Fruit fly (Drosophila melanogaster) whole organism, embryonic: ENCODE results near the gene Ssl2.

Source experiments
- ATbp ChIP-seq: fragments of 200-800 bp; sonication (Bioruptor generic); optimal IDR thresholded peaks from 2 replicates; lab custom pipeline; 2017; ENCODE audit warnings: missing biosample characterization, mild to moderate bottlenecking, missing genetic modification characterization, missing genetic modification reagents
- Abd-B ChIP-seq: fragments of 200-800 bp; sonication (Bioruptor generic); optimal IDR thresholded peaks from 2 replicates; lab custom pipeline; 2018; ENCODE audit warnings: missing biosample characterization, mild to moderate bottlenecking, missing genetic modification characterization, moderate library complexity
- CG11398 ChIP-seq: fragments of 200-800 bp; sonication (Bioruptor generic); optimal IDR thresholded peaks from 2 replicates; lab custom pipeline; 2016; ENCODE audit warnings: missing biosample characterization, missing genetic modification characterization
- CG12071 ChIP-seq: fragments of 200-800 bp; sonication (Bioruptor generic); optimal IDR thresholded peaks from 3 replicates; lab custom pipeline; 2018; ENCODE audit warnings: missing biosample characterization, mild to moderate bottlenecking, missing genetic modification characterization
- CG13894 ChIP-seq: fragments of 200-800 bp; sonication (Bioruptor generic); optimal IDR thresholded peaks from 3 replicates; lab custom pipeline; 2018; ENCODE audit warnings: missing biosample characterization, mild to moderate bottlenecking, missing genetic modification characterization, moderate library complexity
- CG14667 ChIP-seq: fragments of 200-800 bp; sonication (Bioruptor generic); IDR thresholded peaks from 2 replicates; pipeline ENCODE4 v1.3.6; 2022; ENCODE audit warnings: missing biosample characterization, missing genetic modification characterization
- CG15479 ChIP-seq: fragments of 200-800 bp; sonication (Bioruptor generic); optimal IDR thresholded peaks from 3 replicates; lab custom pipeline; 2019; ENCODE audit warnings: missing biosample characterization, mild to moderate bottlenecking, missing genetic modification characterization, moderate library complexity
- CG15696 ChIP-seq: fragments of 200-800 bp; sonication (Bioruptor generic); optimal IDR thresholded peaks from 2 replicates; lab custom pipeline; 2019; ENCODE audit warnings: missing biosample characterization, mild to moderate bottlenecking, missing genetic modification characterization, moderate library complexity
- CG1603 ChIP-seq: fragments of 200-800 bp; sonication (Bioruptor generic); optimal IDR thresholded peaks from 2 replicates; lab custom pipeline; 2019; ENCODE audit warnings: missing biosample characterization, mild to moderate bottlenecking, missing genetic modification characterization, moderate library complexity
- CG17328 ChIP-seq: fragments of 200-800 bp; sonication (Bioruptor generic); IDR thresholded peaks from 2 replicates; pipeline ENCODE4 v1.3.6; 2022; ENCODE audit warnings: missing biosample characterization, missing genetic modification characterization
- CG17385 ChIP-seq: fragments of 200-800 bp; sonication (Bioruptor generic); optimal IDR thresholded peaks from 3 replicates; lab custom pipeline; 2018; ENCODE audit warnings: missing biosample characterization, mild to moderate bottlenecking, missing genetic modification characterization
- CG17568 ChIP-seq: fragments of 200-800 bp; sonication (Bioruptor generic); optimal IDR thresholded peaks from 2 replicates; lab custom pipeline; 2018; ENCODE audit warnings: missing biosample characterization, mild to moderate bottlenecking, missing genetic modification characterization, moderate library complexity
- CG17829 ChIP-seq: fragments of 200-800 bp; optimal IDR thresholded peaks from 2 replicates; lab custom pipeline; 2019; ENCODE audit warnings: missing biosample characterization, mild to moderate bottlenecking, missing genetic modification characterization, moderate library complexity
- CG18619 ChIP-seq: fragments of 200-800 bp; sonication (Bioruptor generic); optimal IDR thresholded peaks from 3 replicates; lab custom pipeline; 2017; ENCODE audit warnings: missing biosample characterization, mild to moderate bottlenecking, missing genetic modification characterization
- CG31441 ChIP-seq: fragments of 200-800 bp; sonication (Bioruptor generic); IDR thresholded peaks from 2 replicates; pipeline ENCODE4 v1.3.6; 2022; ENCODE audit warnings: missing biosample characterization, missing genetic modification characterization
- CG42726 ChIP-seq: fragments of 200-800 bp; sonication (Bioruptor generic); IDR thresholded peaks from 2 replicates; pipeline ENCODE4 v1.3.6; 2022; ENCODE audit warnings: missing biosample characterization, missing genetic modification characterization; ENCODE audit not compliant: partially characterized antibody
- CG4707 ChIP-seq: fragments of 200-800 bp; sonication (Bioruptor generic); optimal IDR thresholded peaks from 2 replicates; lab custom pipeline; 2018; ENCODE audit warnings: missing biosample characterization, mild to moderate bottlenecking, missing genetic modification characterization, moderate library complexity
- CG7271 ChIP-seq: fragments of 200-800 bp; sonication (Bioruptor generic); optimal IDR thresholded peaks from 2 replicates; lab custom pipeline; 2018; ENCODE audit warnings: missing biosample characterization, mild to moderate bottlenecking, missing genetic modification characterization, moderate library complexity
- CG8478 ChIP-seq: fragments of >200 bp; optimal IDR thresholded peaks from 2 replicates; lab custom pipeline; 2018
- CG8765 ChIP-seq: fragments of 200-800 bp; sonication (Bioruptor generic); IDR thresholded peaks from 2 replicates; pipeline ENCODE4 v1.3.6; 2022; ENCODE audit warnings: missing biosample characterization, missing genetic modification characterization
- CG9727 ChIP-seq: fragments of 200-800 bp; sonication (Bioruptor generic); optimal IDR thresholded peaks from 3 replicates; lab custom pipeline; 2017; ENCODE audit warnings: missing biosample characterization, mild to moderate bottlenecking, missing genetic modification characterization
- CHES-1-like ChIP-seq: fragments of 200-800 bp; sonication (Bioruptor generic); optimal IDR thresholded peaks from 2 replicates; lab custom pipeline; 2016; ENCODE audit warnings: missing biosample characterization, missing genetic modification characterization
- Dp ChIP-seq: fragments of 200-800 bp; sonication (Bioruptor generic); optimal IDR thresholded peaks from 2 replicates; lab custom pipeline; 2018; ENCODE audit warnings: missing biosample characterization, mild to moderate bottlenecking, missing genetic modification characterization, moderate library complexity
- Fer2 ChIP-seq: fragments of 200-800 bp; sonication (Bioruptor generic); optimal IDR thresholded peaks from 2 replicates; lab custom pipeline; 2018; ENCODE audit warnings: missing biosample characterization, mild to moderate bottlenecking, missing genetic modification characterization, moderate library complexity
- Gug ChIP-seq: fragments of 200-800 bp; sonication (Bioruptor generic); IDR thresholded peaks from 4 replicates; pipeline ENCODE4 v1.3.6; 2022; ENCODE audit warnings: missing biosample characterization, missing genetic modification characterization
- Lpt ChIP-seq: fragments of >200 bp; optimal IDR thresholded peaks from 2 replicates; lab custom pipeline; 2018; ENCODE audit warnings: missing biosample characterization, missing genetic modification characterization
- MTF-1 ChIP-seq: fragments of 200-800 bp; sonication (Bioruptor generic); optimal IDR thresholded peaks from 2 replicates; lab custom pipeline; 2018; ENCODE audit warnings: missing biosample characterization, mild to moderate bottlenecking, missing genetic modification characterization, borderline replicate concordance
- NC2β ChIP-seq: fragments of 200-800 bp; sonication (Bioruptor generic); optimal IDR thresholded peaks from 2 replicates; lab custom pipeline; 2016; ENCODE audit warnings: missing biosample characterization, missing genetic modification characterization
- Nf-YB ChIP-seq: fragments of 200-800 bp; sonication (Bioruptor generic); optimal IDR thresholded peaks from 3 replicates; lab custom pipeline; 2019; ENCODE audit warnings: missing biosample characterization, mild to moderate bottlenecking, missing genetic modification characterization, moderate library complexity
- Nf-YC ChIP-seq: fragments of 200-800 bp; optimal IDR thresholded peaks from 3 replicates; lab custom pipeline; 2019; ENCODE audit warnings: missing biosample characterization, mild to moderate bottlenecking, missing genetic modification characterization, moderate library complexity
- Rx ChIP-seq: fragments of 200-800 bp; sonication (Bioruptor generic); IDR thresholded peaks from 2 replicates; pipeline ENCODE4 v1.3.6; 2022; ENCODE audit warnings: missing biosample characterization, missing genetic modification characterization
- Taf1 ChIP-seq: fragments of 200-800 bp; sonication (Bioruptor generic); IDR thresholded peaks from 2 replicates; pipeline ENCODE4 v1.3.6; 2022; ENCODE audit warnings: missing biosample characterization, missing genetic modification characterization
- Xrp1 ChIP-seq: fragments of 200-800 bp; sonication (Bioruptor generic); IDR thresholded peaks from 2 replicates; pipeline ENCODE4 v1.3.6; 2022; ENCODE audit warnings: missing biosample characterization, missing genetic modification characterization
- ac ChIP-seq: fragments of 200-800 bp; sonication (Bioruptor generic); optimal IDR thresholded peaks from 3 replicates; lab custom pipeline; 2017; ENCODE audit warnings: missing biosample characterization, mild to moderate bottlenecking, missing genetic modification characterization
- br ChIP-seq: fragments of >200 bp; optimal IDR thresholded peaks from 2 replicates; lab custom pipeline; 2017
- cas ChIP-seq: fragments of 200-800 bp; sonication (Bioruptor generic); IDR thresholded peaks from 2 replicates; pipeline ENCODE4 v1.3.6; 2022; ENCODE audit warnings: missing biosample characterization, missing genetic modification characterization
- chif ChIP-seq, 2 experiments: fragments of 200-800 bp; sonication (Bioruptor generic); optimal IDR thresholded peaks; 3 replicates each; lab custom pipeline; 2016; ENCODE audit warnings: missing biosample characterization in 2 of 2, missing genetic modification characterization in 2 of 2
- crc ChIP-seq: fragments of 200-800 bp; sonication (Bioruptor generic); optimal IDR thresholded peaks from 2 replicates; lab custom pipeline; 2016; ENCODE audit warnings: missing biosample characterization, missing genetic modification characterization
- da ChIP-seq: fragments of 200-800 bp; sonication (Bioruptor generic); optimal IDR thresholded peaks from 2 replicates; lab custom pipeline; 2016; ENCODE audit warnings: missing biosample characterization, missing genetic modification characterization
- fd3F ChIP-seq: fragments of 200-800 bp; sonication (Bioruptor generic); optimal IDR thresholded peaks from 2 replicates; lab custom pipeline; 2018; ENCODE audit warnings: missing biosample characterization, mild to moderate bottlenecking, missing genetic modification characterization, moderate library complexity
- jing ChIP-seq: fragments of 200-800 bp; sonication (Bioruptor generic); optimal IDR thresholded peaks from 2 replicates; lab custom pipeline; 2018; ENCODE audit warnings: missing biosample characterization, mild to moderate bottlenecking, missing genetic modification characterization
- lbe ChIP-seq: fragments of 200-800 bp; sonication (Bioruptor generic); optimal IDR thresholded peaks from 2 replicates; lab custom pipeline; 2016; ENCODE audit warnings: missing biosample characterization, mild to moderate bottlenecking, missing genetic modification characterization
- odd ChIP-seq: fragments of 200-800 bp; sonication (Bioruptor generic); optimal IDR thresholded peaks from 2 replicates; lab custom pipeline; 2017; ENCODE audit warnings: missing biosample characterization, mild to moderate bottlenecking, missing genetic modification characterization
- phol ChIP-seq: fragments of 200-800 bp; sonication (Bioruptor generic); optimal IDR thresholded peaks from 3 replicates; lab custom pipeline; 2018; ENCODE audit warnings: missing biosample characterization, mild to moderate bottlenecking, missing genetic modification characterization, moderate library complexity
- pita ChIP-seq: fragments of 200-800 bp; sonication (Bioruptor generic); optimal IDR thresholded peaks from 2 replicates; lab custom pipeline; 2017; ENCODE audit warnings: missing biosample characterization, mild to moderate bottlenecking, missing genetic modification characterization
- pros ChIP-seq: fragments of 200-800 bp; sonication (Bioruptor generic); optimal IDR thresholded peaks from 3 replicates; lab custom pipeline; 2019; ENCODE audit warnings: missing biosample characterization, mild to moderate bottlenecking, missing genetic modification characterization, moderate library complexity
- pum ChIP-seq: fragments of 200-800 bp; sonication (Bioruptor generic); optimal IDR thresholded peaks from 2 replicates; lab custom pipeline; 2016; ENCODE audit warnings: missing biosample characterization, missing genetic modification characterization
- rib ChIP-seq: fragments of 200-800 bp; sonication (Bioruptor generic); IDR thresholded peaks from 2 replicates; pipeline ENCODE4 v1.3.6; 2022; ENCODE audit warnings: missing biosample characterization, missing genetic modification characterization
- tx ChIP-seq: fragments of 200-800 bp; sonication (Bioruptor generic); optimal IDR thresholded peaks from 2 replicates; lab custom pipeline; 2016; ENCODE audit warnings: missing biosample characterization, missing genetic modification characterization
- wdn ChIP-seq: fragments of 200-800 bp; sonication (Bioruptor generic); IDR thresholded peaks from 2 replicates; pipeline ENCODE4 v1.3.6; 2022; ENCODE audit warnings: missing biosample characterization, missing genetic modification characterization

The Ssl2 gene

dm6 chr3R:29075631-29076398, 43.4 kb upstream of the Ssl2 start (continued):
- TF ChIP-seq CG8478 (no peak), Abd-B (GFP tag; lab: Kevin White, UChicago) (peak; percentile 51), CG11398 (GFP tag; lab: Kevin White, UChicago) (no peak), CG1603 (tag; lab: Kevin White, UChicago) (peak; percentile 27), Taf1 (GFP tag; lab: Robert Waterston, UW) (no peak), CG17829 (tag; lab: Kevin White, UChicago) (no peak), pros (GFP tag; lab: Kevin White, UChicago) (peak; percentile 10), ATbp (GFP tag; lab: Kevin White, UChicago) (no peak), odd (GFP tag; lab: Kevin White, UChicago) (no peak), Nf-YC (peak; percentile 12), rib (GFP tag; lab: Robert Waterston, UW) (no peak), CG9727 (GFP tag; lab: Kevin White, UChicago) (peak; percentile 22), Lpt (GFP tag; lab: Kevin White, UChicago) (no peak), CG42726 (GFP tag; lab: Robert Waterston, UW) (no peak), CG17385 (GFP tag; lab: Kevin White, UChicago) (no peak), lbe (peak; percentile 9), MTF-1 (GFP tag; lab: Kevin White, UChicago) (no peak), Rx (GFP tag; lab: Robert Waterston, UW) (no peak), CG12071 (GFP tag; lab: Kevin White, UChicago) (no peak), CG18619 (no peak), CG8765 (no peak), CG7271 (tag; lab: Kevin White, UChicago) (no peak), Gug (0 out of 4 replicates have a peak, but pooled peaks have one; percentile 10), CG15479 (no peak), pita (GFP tag; lab: Kevin White, UChicago) (no peak), CG15696 (tag; lab: Kevin White, UChicago) (no peak), br (lab: Kevin White, UChicago) (no peak), CG4707 (GFP tag; lab: Kevin White, UChicago) (no peak), pum (GFP tag; lab: Kevin White, UChicago) (no peak), Xrp1 (peak; percentile 21; the same call in 1 of the 2 replicates), tx (GFP tag; lab: Kevin White, UChicago) (no peak), NC2β (GFP tag; lab: Kevin White, UChicago) (no peak), CG17568 (no peak), CG17328 (peak; percentile 26; the same call in 1 of the 2 replicates), phol (tag; lab: Kevin White, UChicago) (no peak), ac (no peak), CHES-1-like (GFP tag; lab: Kevin White, UChicago) (no peak), jing (GFP tag; lab: Kevin White, UChicago) (no peak), Fer2 (tag; lab: Kevin White, UChicago) (no peak), crc (GFP tag; lab: Kevin White, UChicago) (no peak), wdn (GFP tag; lab: Robert Waterston, UW) (0 out of 2 replicates have a peak, but pooled peaks have one; percentile 20), CG13894 (peak; percentile 38), da (GFP tag; lab: Kevin White, UChicago) (no peak), CG31441 (GFP tag; lab: Robert Waterston, UW) (no peak), cas (GFP tag; lab: Robert Waterston, UW) (no peak), chif (GFP tag; optimal IDR thresholded peaks at IDR 0.05; lab: Kevin White, UChicago) (peak in 1 of 2 experiments; percentile 6), fd3F (no peak), Dp (GFP tag; lab: Kevin White, UChicago) (no peak), CG14667 (no peak), Nf-YB (GFP tag; lab: Kevin White, UChicago) (no peak)
